Fruit fly (Drosophila melanogaster): Measurements from ENCODE around the gene Osi8.

Osi8 gene

dm6 chr3R:6238977-6239376, 16.0 kb upstream of the Osi8 start:
- TF ChIP-seq Pdp1 (GFP tag; optimal IDR thresholded peaks at IDR 0.05) (peak in 1 of 2 experiments; percentile 58), CG7745 (tag; optimal IDR thresholded peaks at IDR 0.05) (no peak), CG3995 (GFP tag; optimal IDR thresholded peaks at IDR 0.05) (peak; percentile 82), her (GFP tag; optimal IDR thresholded peaks at IDR 0.05) (no peak), CTCF (GFP tag; optimal IDR thresholded peaks at IDR 0.05) (peak; percentile 46), CG9609 (GFP tag; optimal IDR thresholded peaks at IDR 0.05) (no peak)

dm6 chr3R:6240263-6240662, 14.7 kb upstream of the Osi8 start:
- TF ChIP-seq NfI (GFP tag; optimal IDR thresholded peaks at IDR 0.05) (no peak), CG12769 (tag; optimal IDR thresholded peaks at IDR 0.05) (no peak), Blimp-1 (GFP tag; optimal IDR thresholded peaks at IDR 0.05) (peak; percentile 93)

DNA sequence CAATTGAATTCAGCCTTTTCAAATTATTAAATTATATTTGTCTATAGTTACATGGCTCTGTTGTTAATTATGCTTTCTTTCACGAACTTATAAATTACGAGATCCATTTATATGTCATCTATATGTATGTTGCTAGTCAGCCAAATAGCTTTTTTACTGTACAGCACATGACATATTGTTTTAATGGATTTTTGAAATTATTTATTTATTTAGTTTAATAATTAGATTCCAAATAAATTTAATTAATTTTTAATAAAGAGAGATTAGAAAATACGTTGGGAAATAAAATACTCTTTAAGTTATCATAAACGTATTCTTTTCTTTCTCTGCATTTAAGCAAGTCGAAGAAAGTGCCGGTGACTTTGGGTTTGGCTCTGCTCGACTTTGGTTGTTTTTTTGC, 13.7 kb upstream of the Osi8 start:
- TF ChIP-seq Optix (GFP tag; IDR thresholded peaks at IDR 0.05) (no peak), CG30020 (tag; optimal IDR thresholded peaks at IDR 0.05) (peak; percentile 6), bsh (GFP tag; optimal IDR thresholded peaks at IDR 0.05) (peak in 1 of 2 experiments; percentile 59), CG17829 (tag; optimal IDR thresholded peaks at IDR 0.05) (peak; percentile 36), Oli (tag; optimal IDR thresholded peaks at IDR 0.05) (peak; percentile 34), Sox102F (GFP tag; optimal IDR thresholded peaks at IDR 0.05) (peak; percentile 72), org-1 (GFP tag; optimal IDR thresholded peaks at IDR 0.05) (no peak), CG2712 (tag; optimal IDR thresholded peaks at IDR 0.05) (peak; percentile 69), CG8281 (tag; optimal IDR thresholded peaks at IDR 0.05) (no peak), Hr51 (GFP tag; optimal IDR thresholded peaks at IDR 0.05) (peak in 1 of 2 experiments; percentile 48), CG12391 (tag; optimal IDR thresholded peaks at IDR 0.05) (peak; percentile 45), Ssrp (tag; optimal IDR thresholded peaks at IDR 0.05) (peak; percentile 65), CG10267 (tag; optimal IDR thresholded peaks at IDR 0.05) (peak; percentile 29), tin (GFP tag; optimal IDR thresholded peaks at IDR 0.05) (no peak), CG32772 (GFP tag; IDR thresholded peaks at IDR 0.05) (no peak), CG11504 (tag; optimal IDR thresholded peaks at IDR 0.05) (peak; percentile 43), CG3407 (GFP tag; optimal IDR thresholded peaks at IDR 0.05) (peak; percentile 32), sc (optimal IDR thresholded peaks at IDR 0.05) (no peak), sc (GFP tag; optimal IDR thresholded peaks at IDR 0.05) (peak; percentile 27), D19A (tag; optimal IDR thresholded peaks at IDR 0.05) (peak; percentile 52), E2f1 (GFP tag; IDR thresholded peaks at IDR 0.05) (no peak), unpg (GFP tag; optimal IDR thresholded peaks at IDR 0.05) (peak; percentile 24), nmo (GFP tag; optimal IDR thresholded peaks at IDR 0.05) (peak; percentile 71), ewg (GFP tag; optimal IDR thresholded peaks at IDR 0.05) (peak; percentile 29), Asciz (GFP tag; optimal IDR thresholded peaks at IDR 0.05) (peak; percentile 25), Opbp (GFP tag; IDR thresholded peaks at IDR 0.05; ENCODE audit: partially characterized antibody) (no peak), CG10959 (GFP tag; IDR thresholded peaks at IDR 0.05) (no peak), ATbp (GFP tag; optimal IDR thresholded peaks at IDR 0.05) (peak; percentile 69), CG9215 (GFP tag; IDR thresholded peaks at IDR 0.05) (no peak), phol (tag; optimal IDR thresholded peaks at IDR 0.05) (peak; percentile 72), CG30403 (GFP tag; optimal IDR thresholded peaks at IDR 0.05) (peak; percentile 20), Sox100B (GFP tag; optimal IDR thresholded peaks at IDR 0.05) (peak; percentile 73), CG13424 (tag; optimal IDR thresholded peaks at IDR 0.05) (peak; percentile 52), CG7839 (tag; optimal IDR thresholded peaks at IDR 0.05) (peak; percentile 47), CG6254 (GFP tag; optimal IDR thresholded peaks at IDR 0.05) (peak; percentile 32), CG8388 (GFP tag; optimal IDR thresholded peaks at IDR 0.05) (peak; percentile 56), dmrt99B (tag; optimal IDR thresholded peaks at IDR 0.05) (peak; percentile 70), shn (GFP tag; optimal IDR thresholded peaks at IDR 0.05) (no peak)
